Worm (Caenorhabditis elegans) whole organism, L4 larva: ENCODE measurements around the gene gcy-5.

Experiments used
- F26F4.8 ChIP-seq: fragments of 200-800 bp; sonication (Bioruptor generic); conservative IDR thresholded peaks from 2 replicates; pipeline ENCODE4 v1.3.6; 2022; ENCODE audit warnings: missing genetic modification characterization, missing compliant biosample characterization
- F37D6.2 ChIP-seq: sonication (generic microtip); optimal IDR thresholded peaks from 2 replicates; lab custom pipeline; 2016; ENCODE audit warnings: mild to moderate bottlenecking, missing genetic modification characterization, missing compliant biosample characterization
- F49E8.2 ChIP-seq: sonication (generic microtip); optimal IDR thresholded peaks from 2 replicates; lab custom pipeline; 2016; ENCODE audit warnings: missing compliant biosample characterization, mild to moderate bottlenecking, missing genetic modification characterization, borderline replicate concordance
- R02D3.7 ChIP-seq: fragments of 150-350 bp; sonication (generic microtip); optimal IDR thresholded peaks from 3 replicates; lab custom pipeline; 2014; ENCODE audit warnings: missing biosample characterization, missing genetic modification characterization
- T26A8.4 ChIP-seq: fragments of 200-800 bp; sonication (Bioruptor generic); IDR thresholded peaks from 2 replicates; pipeline ENCODE4 v1.3.6; 2022; ENCODE audit warnings: missing genetic modification characterization, missing compliant biosample characterization
- Y5F2A.4 ChIP-seq: fragments of 200-800 bp; sonication (Bioruptor generic); optimal IDR thresholded peaks from 2 replicates; lab custom pipeline; 2018; ENCODE audit warnings: mild to moderate bottlenecking, missing genetic modification characterization, missing compliant biosample characterization
- Y75B8A.6 ChIP-seq: fragments of 200-800 bp; sonication (Bioruptor generic); IDR thresholded peaks from 2 replicates; pipeline ENCODE4 v1.3.6; 2022; ENCODE audit warnings: missing genetic modification reagents, missing genetic modification characterization, missing compliant biosample characterization
- ZK546.5 ChIP-seq, 2 experiments: sonication (generic microtip); optimal IDR thresholded peaks; 2 replicates each; lab custom pipeline; 2017; ENCODE audit warnings: missing biosample characterization in 2 of 2, missing genetic modification characterization in 2 of 2
- aha-1 ChIP-seq: fragments of 150-350 bp; peaks from one replicate; lab custom pipeline; 2014; ENCODE audit warnings: missing biosample characterization, missing genetic modification characterization
- aly-2 ChIP-seq: sonication (generic microtip); optimal IDR thresholded peaks from 2 replicates; lab custom pipeline; 2018; ENCODE audit warnings: missing biosample characterization, missing genetic modification characterization
- attf-4 ChIP-seq: sonication (generic microtip); optimal IDR thresholded peaks from 3 replicates; lab custom pipeline; 2017; ENCODE audit warnings: missing biosample characterization, missing genetic modification characterization
- ceh-20 ChIP-seq: fragments of 200-800 bp; sonication (Bioruptor generic); IDR thresholded peaks from 2 replicates; pipeline ENCODE4 v1.3.6; 2022; ENCODE audit warnings: missing genetic modification reagents, missing genetic modification characterization, missing compliant biosample characterization
- ceh-32 ChIP-seq: sonication (generic microtip); optimal IDR thresholded peaks from 2 replicates; lab custom pipeline; 2016; ENCODE audit warnings: mild to moderate bottlenecking, missing genetic modification characterization, missing compliant biosample characterization; ENCODE audit not compliant: poor library complexity
- ceh-62 ChIP-seq: sonication (generic microtip); optimal IDR thresholded peaks from 2 replicates; lab custom pipeline; 2017; ENCODE audit warnings: missing biosample characterization, missing genetic modification characterization
- ces-1 ChIP-seq: fragments of 150-350 bp; sonication (generic microtip); optimal IDR thresholded peaks from 4 replicates; lab custom pipeline; 2014; ENCODE audit warnings: missing biosample characterization, missing genetic modification reagents, missing genetic modification characterization
- cey-2 ChIP-seq: sonication (generic microtip); optimal IDR thresholded peaks from 3 replicates; lab custom pipeline; 2017; ENCODE audit warnings: missing genetic modification characterization, mild to moderate bottlenecking, missing compliant biosample characterization, antibody characterized with exemption, borderline replicate concordance; ENCODE audit not compliant: insufficient read depth
- daf-8 ChIP-seq: fragments of 200-800 bp; sonication (Bioruptor generic); IDR thresholded peaks from 2 replicates; pipeline ENCODE4 v1.3.6; 2022; ENCODE audit warnings: missing genetic modification characterization, missing compliant biosample characterization
- duxl-1 ChIP-seq: sonication (generic microtip); optimal IDR thresholded peaks from 2 replicates; lab custom pipeline; 2016; ENCODE audit warnings: mild to moderate bottlenecking, missing genetic modification characterization, moderate library complexity, missing compliant biosample characterization; ENCODE audit not compliant: poor library complexity
- fos-1 ChIP-seq: fragments of 150-350 bp; optimal IDR thresholded peaks from 2 replicates; lab custom pipeline; 2014; ENCODE audit warnings: missing biosample characterization, missing genetic modification characterization
- hif-1 ChIP-seq, 2 experiments: sonication (generic microtip); optimal IDR thresholded peaks; 2 replicates each; lab custom pipeline; 2016 to 2017; ENCODE audit warnings: missing compliant biosample characterization in 2 of 2, missing genetic modification characterization in 2 of 2, missing genetic modification reagents in 2 of 2, missing genotype in 2 of 2, mild to moderate bottlenecking in 1 of 2
- hmg-1.1 ChIP-seq: fragments of 200-800 bp; sonication (Bioruptor generic); IDR thresholded peaks from 2 replicates; pipeline ENCODE4 v1.3.6; 2022; ENCODE audit warnings: missing genetic modification reagents, missing genetic modification characterization, missing compliant biosample characterization
- lim-7 ChIP-seq: fragments of 200-800 bp; sonication (Bioruptor generic); IDR thresholded peaks from 2 replicates; pipeline ENCODE4 v1.3.6; 2022; ENCODE audit warnings: missing genetic modification characterization, missing compliant biosample characterization
- lin-13 ChIP-seq: fragments of 150-350 bp; optimal IDR thresholded peaks from 2 replicates; lab custom pipeline; 2014; ENCODE audit warnings: missing biosample characterization, missing genetic modification reagents, missing genetic modification characterization
- lin-29 ChIP-seq: fragments of 200-800 bp; sonication (Bioruptor generic); IDR thresholded peaks from 2 replicates; pipeline ENCODE4 v1.3.6; 2022; ENCODE audit warnings: missing genetic modification reagents, missing genetic modification characterization, missing compliant biosample characterization
- lin-38 ChIP-seq: fragments of 200-800 bp; sonication (Bioruptor generic); IDR thresholded peaks from 2 replicates; pipeline ENCODE4 v1.3.6; 2022; ENCODE audit warnings: missing genetic modification reagents, missing genetic modification characterization, missing compliant biosample characterization
- lir-3 ChIP-seq: sonication (generic microtip); optimal IDR thresholded peaks from 2 replicates; lab custom pipeline; 2016; ENCODE audit warnings: mild to moderate bottlenecking, missing genetic modification characterization, missing compliant biosample characterization
- lsy-2 ChIP-seq, 2 experiments: fragments of 150-350 bp in 1 of 2; sonication (generic microtip) in 1 of 2; optimal IDR thresholded peaks; 2 replicates each; lab custom pipeline; 2014 to 2017; ENCODE audit warnings: missing biosample characterization in 2 of 2, missing genetic modification characterization in 2 of 2
- mdl-1 ChIP-seq, 2 experiments: fragments of 150-350 bp in 1 of 2; sonication (generic microtip) in 1 of 2; optimal IDR thresholded peaks; 2 replicates each; lab custom pipeline; 2014 to 2017; ENCODE audit warnings: missing biosample characterization in 2 of 2, missing genetic modification characterization in 2 of 2
- mep-1 ChIP-seq: fragments of 150-350 bp; sonication (generic microtip); optimal IDR thresholded peaks from 3 replicates; lab custom pipeline; 2014; ENCODE audit warnings: missing biosample characterization, missing genetic modification characterization
- mxl-3 ChIP-seq: fragments of 200-800 bp; sonication (Bioruptor generic); optimal IDR thresholded peaks from 2 replicates; lab custom pipeline; 2018; ENCODE audit warnings: mild to moderate bottlenecking, missing genetic modification characterization, missing compliant biosample characterization
- nhr-10 ChIP-seq: fragments of 150-350 bp; optimal IDR thresholded peaks from 2 replicates; lab custom pipeline; 2014; ENCODE audit warnings: missing biosample characterization, missing genetic modification characterization
- nhr-111 ChIP-seq: fragments of 200-800 bp; sonication (Bioruptor generic); optimal IDR thresholded peaks from 2 replicates; lab custom pipeline; 2018; ENCODE audit warnings: mild to moderate bottlenecking, missing genetic modification characterization, missing compliant biosample characterization
- nhr-25 ChIP-seq: sonication (generic microtip); optimal IDR thresholded peaks from 2 replicates; lab custom pipeline; 2017; ENCODE audit warnings: missing genetic modification characterization, mild to moderate bottlenecking, missing compliant biosample characterization, antibody characterized with exemption, moderate library complexity, borderline replicate concordance; ENCODE audit not compliant: insufficient read depth
- nhr-28 ChIP-seq: fragments of 150-350 bp; optimal IDR thresholded peaks from 2 replicates; lab custom pipeline; 2014; ENCODE audit warnings: missing biosample characterization, missing genetic modification characterization
- nhr-42 ChIP-seq: fragments of 200-800 bp; sonication (Bioruptor generic); IDR thresholded peaks from 2 replicates; pipeline ENCODE4 v1.3.6; 2022; ENCODE audit warnings: missing genetic modification characterization, missing compliant biosample characterization
- nhr-6 ChIP-seq: fragments of 150-350 bp; optimal IDR thresholded peaks from 2 replicates; lab custom pipeline; 2014; ENCODE audit warnings: missing biosample characterization, missing genetic modification characterization
- pha-4 ChIP-seq, 2 experiments: fragments of 150-350 bp in 1 of 2; fragments of 200-800 bp in 1 of 2; sonication (Bioruptor generic) in 1 of 2; IDR thresholded peaks in 1 of 2; optimal IDR thresholded peaks in 1 of 2; 2 replicates each; pipeline versions ENCODE4 v1.3.6 to Lab custom; 2014 to 2022; ENCODE audit warnings: missing genetic modification characterization in 2 of 2, missing genetic modification reagents in 2 of 2, missing biosample characterization in 1 of 2, missing compliant biosample characterization in 1 of 2
- php-3 ChIP-seq: fragments of 200-800 bp; sonication (Bioruptor generic); IDR thresholded peaks from 2 replicates; pipeline ENCODE4 v1.3.6; 2022; ENCODE audit warnings: missing genetic modification reagents, missing genetic modification characterization, missing compliant biosample characterization
- rbr-2 ChIP-seq: sonication (generic microtip); optimal IDR thresholded peaks from 2 replicates; lab custom pipeline; 2016; ENCODE audit warnings: missing genotype, missing genetic modification characterization, missing compliant biosample characterization
- skn-1 ChIP-seq: fragments of 150-350 bp; optimal IDR thresholded peaks from 2 replicates; lab custom pipeline; 2014; ENCODE audit warnings: missing biosample characterization, missing genetic modification characterization
- snpc-1.2 ChIP-seq: fragments of 200-800 bp; sonication (Bioruptor generic); IDR thresholded peaks from 2 replicates; pipeline ENCODE4 v1.3.6; 2022; ENCODE audit warnings: missing genetic modification reagents, missing genetic modification characterization, missing compliant biosample characterization
- tag-97 ChIP-seq: fragments of 200-800 bp; sonication (Bioruptor generic); IDR thresholded peaks from 2 replicates; pipeline ENCODE4 v1.3.6; 2022; ENCODE audit warnings: missing genetic modification characterization, missing compliant biosample characterization
- tra-1 ChIP-seq: fragments of 200-800 bp; sonication (Bioruptor generic); IDR thresholded peaks from 2 replicates; pipeline ENCODE4 v1.3.6; 2022; ENCODE audit warnings: missing genetic modification reagents, missing genetic modification characterization, missing compliant biosample characterization
- unc-39 ChIP-seq: sonication (generic microtip); optimal IDR thresholded peaks from 2 replicates; lab custom pipeline; 2017; ENCODE audit warnings: missing biosample characterization, missing genetic modification characterization
- vab-7 ChIP-seq: fragments of 200-800 bp; sonication (Bioruptor generic); IDR thresholded peaks from 2 replicates; pipeline ENCODE4 v1.3.6; 2022; ENCODE audit warnings: missing genetic modification reagents, missing genetic modification characterization, missing compliant biosample characterization
- zag-1 ChIP-seq: fragments of 150-350 bp; optimal IDR thresholded peaks from 2 replicates; lab custom pipeline; 2014; ENCODE audit warnings: missing biosample characterization, missing genetic modification characterization
- zip-2 ChIP-seq: fragments of 150-350 bp; optimal IDR thresholded peaks from 2 replicates; lab custom pipeline; 2014; ENCODE audit warnings: missing biosample characterization, missing genetic modification characterization
- ztf-11 ChIP-seq: fragments of 150-350 bp; optimal IDR thresholded peaks from 2 replicates; lab custom pipeline; 2014; ENCODE audit warnings: missing biosample characterization, missing genetic modification characterization

gcy-5 gene

DNA sequence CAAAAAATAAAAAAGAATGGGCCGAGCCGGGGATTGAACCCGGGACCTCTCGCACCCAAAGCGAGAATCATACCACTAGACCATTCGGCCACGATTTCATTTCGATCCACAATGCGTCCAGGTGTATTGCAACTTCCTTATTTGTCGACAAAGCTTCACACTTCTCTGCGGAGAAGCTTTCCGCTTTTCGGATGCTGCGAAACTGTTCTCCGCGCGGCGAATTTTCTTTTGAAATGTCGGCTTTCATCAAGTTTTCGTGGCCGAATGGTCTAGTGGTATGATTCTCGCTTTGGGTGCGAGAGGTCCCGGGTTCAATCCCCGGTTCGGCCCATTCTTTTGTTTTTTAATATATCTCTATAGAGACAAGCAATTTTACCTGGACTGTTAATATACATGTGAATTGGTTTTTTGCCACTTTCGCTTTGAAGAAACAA lies 13.9 kb downstream of the gcy-5 start (continued):
- peak; percentile 92 for TF ChIP-seq aha-1 (tag; lab: Kevin White, UChicago)

DNA sequence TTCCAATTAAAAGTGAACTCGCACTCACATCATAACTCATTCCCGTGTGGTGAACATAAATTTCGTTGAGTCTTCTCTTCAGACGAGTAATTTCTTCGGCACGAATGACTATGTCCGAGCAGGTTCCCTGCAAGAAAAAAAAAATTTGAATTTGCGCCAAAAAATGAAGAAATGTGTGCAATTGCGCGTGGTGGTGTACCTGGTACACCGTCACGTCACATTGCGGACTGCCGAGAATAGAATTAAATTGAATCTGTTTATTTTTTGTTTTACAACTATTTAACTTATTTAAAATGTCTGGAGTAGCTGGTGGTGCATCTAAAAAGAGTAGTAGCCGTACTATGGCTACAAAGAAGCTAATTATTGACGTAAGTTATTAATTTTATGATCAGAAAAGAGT lies 15.1 kb downstream of the gcy-5 start, which contains the start of gene mdt-22:
Gene mdt-22, plus strand, starts transcription at position 263 of the 400 bp plus-strand sequence.
- TF ChIP-seq snpc-1.2 (GFP tag; lab: Robert Waterston, UW) (peak; percentile 29; the same call in 1 of the 2 replicates), ceh-20 (GFP tag; lab: Robert Waterston, UW) (peak; percentile 68), nhr-10 (tag; lab: Kevin White, UChicago) (no peak), duxl-1 (tag; lab: Kevin White, UChicago) (peak; percentile 2), hif-1 (tag; optimal IDR thresholded peaks at IDR 0.05; lab: Kevin White, UChicago) (peak in 1 of 2 experiments; percentile 51), aha-1 (tag; lab: Kevin White, UChicago) (peak; percentile 90), lin-38 (GFP tag; lab: Robert Waterston, UW) (peak; percentile 82), fos-1 (tag; lab: Kevin White, UChicago) (no peak), daf-8 (no peak), zag-1 (tag; lab: Kevin White, UChicago) (no peak), hmg-1.1 (GFP tag; lab: Robert Waterston, UW) (peak; percentile 79), unc-39 (tag; lab: Kevin White, UChicago) (no peak), nhr-6 (tag; lab: Kevin White, UChicago) (peak; percentile 28), aly-2 (tag; lab: Kevin White, UChicago) (no peak), pha-4 (GFP tag; IDR thresholded peaks at IDR 0.05; lab: Robert Waterston, UW) (peak; percentile 63; the same call in 1 of the 2 replicates), pha-4 (tag; optimal IDR thresholded peaks at IDR 0.05; lab: Kevin White, UChicago) (no peak), ces-1 (GFP tag; lab: Kevin White, UChicago) (no peak), nhr-111 (GFP tag; lab: Kevin White, UChicago) (no peak), lsy-2 (tag; optimal IDR thresholded peaks at IDR 0.05; lab: Kevin White, UChicago) (peak in 1 of 2 experiments; percentile 83), zip-2 (tag; lab: Kevin White, UChicago) (no peak), ceh-32 (tag; lab: Kevin White, UChicago) (no peak), F49E8.2 (peak; percentile 4), skn-1 (tag; lab: Kevin White, UChicago) (no peak), ZK546.5 (tag; optimal IDR thresholded peaks at IDR 0.05; lab: Kevin White, UChicago) (no peak), R02D3.7 (tag; lab: Kevin White, UChicago) (no peak), lim-7 (no peak), mxl-3 (no peak), cey-2 (tag; lab: Kevin White, UChicago) (no peak), nhr-25 (tag; lab: Kevin White, UChicago) (peak; percentile 27), Y75B8A.6 (GFP tag; lab: Robert Waterston, UW) (no peak), mdl-1 (tag; optimal IDR thresholded peaks at IDR 0.05; lab: Kevin White, UChicago) (no peak), Y5F2A.4 (peak; percentile 27), tag-97 (GFP tag; lab: Robert Waterston, UW) (no peak), lin-29 (GFP tag; lab: Robert Waterston, UW) (no peak; the same call in 1 of the 2 replicates), attf-4 (tag; lab: Kevin White, UChicago) (no peak), rbr-2 (peak; percentile 76), F37D6.2 (tag; lab: Kevin White, UChicago) (peak; percentile 37), nhr-28 (tag; lab: Kevin White, UChicago) (peak; percentile 20), ceh-62 (tag; lab: Kevin White, UChicago) (no peak), F26F4.8 (no peak), mep-1 (peak; percentile 73), lin-13 (GFP tag; lab: Kevin White, UChicago) (peak; percentile 72), ztf-11 (tag; lab: Kevin White, UChicago) (no peak), T26A8.4 (GFP tag; lab: Robert Waterston, UW) (peak; percentile 74), vab-7 (GFP tag; lab: Robert Waterston, UW) (peak; percentile 62), lir-3 (tag; lab: Kevin White, UChicago) (no peak), nhr-42 (0 out of 2 replicates have a peak, but pooled peaks have one; percentile 57), tra-1 (GFP tag; lab: Robert Waterston, UW) (peak; percentile 51; the same call in 1 of the 2 replicates), php-3 (no peak)
